1 fruit fly cellular context compared by ENCODE assay signal in the genomic region with DNA sequence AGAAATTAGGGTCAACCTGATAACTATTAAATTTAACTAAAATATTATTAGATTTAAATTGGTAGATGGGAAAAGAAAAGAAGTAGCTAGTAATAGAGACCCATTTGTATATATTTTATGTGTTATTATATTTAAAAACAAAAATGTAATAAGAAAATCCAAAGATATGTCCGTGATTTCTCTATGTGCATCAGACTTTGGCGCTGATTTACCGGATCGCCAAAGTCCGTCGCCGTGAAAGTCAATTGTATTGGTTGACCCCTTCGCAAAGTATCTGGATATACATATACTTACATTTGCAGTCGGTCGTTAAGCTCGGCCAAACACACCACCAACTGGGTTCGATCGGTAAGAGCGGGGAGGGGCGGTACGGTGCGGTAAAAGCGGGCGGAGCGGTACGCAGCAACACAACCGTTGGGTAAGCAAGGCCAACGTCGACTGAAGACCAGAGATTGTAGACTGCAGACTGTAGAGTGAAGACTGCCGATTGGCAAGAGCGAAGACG.
TF ChIP-seq lines count a peak whose summit lies in the region.

No protein-coding gene starts in this region.

TF ChIP-seq in whole organism, embryonic, 481 proteins besides CTCF, POLR2A, EP300 and RAD21 (continued from another document):
- no peak for TF ChIP-seq HmgZ (tag; optimal IDR thresholded peaks at IDR 0.05; lab: Kevin White, UChicago)
- no peak for TF ChIP-seq pan (optimal IDR thresholded peaks at IDR 0.05; lab: Kevin White, UChicago)
- peak in 1 of 2 experiments; percentile 16 for TF ChIP-seq pan (GFP tag; optimal IDR thresholded peaks at IDR 0.05 in 1 of 2, IDR thresholded peaks at IDR 0.05 in 1 of 2)
- TF ChIP-seq CG17328 (GFP tag; IDR thresholded peaks at IDR 0.05; lab: Robert Waterston, UW): 0 out of 2 replicates have a peak, but pooled peaks have one; percentile 26
- TF ChIP-seq phol (tag; optimal IDR thresholded peaks at IDR 0.05; lab: Kevin White, UChicago): peak; percentile 49
- peak; percentile 25 for TF ChIP-seq Asciz (GFP tag; optimal IDR thresholded peaks at IDR 0.05; lab: Kevin White, UChicago)
- peak; percentile 36 for TF ChIP-seq CG8924 (tag; optimal IDR thresholded peaks at IDR 0.05; lab: Kevin White, UChicago)
- TF ChIP-seq CG11695 (GFP tag; IDR thresholded peaks at IDR 0.05; lab: Robert Waterston, UW): 0 out of 3 replicates have a peak, but pooled peaks have one; percentile 25
- TF ChIP-seq CG10543 (GFP tag; optimal IDR thresholded peaks at IDR 0.05; lab: Kevin White, UChicago): peak; percentile 10
- peak; percentile 59 for TF ChIP-seq CG12391 (tag; optimal IDR thresholded peaks at IDR 0.05; lab: Kevin White, UChicago)
- TF ChIP-seq CG10979 (tag; optimal IDR thresholded peaks at IDR 0.05; lab: Kevin White, UChicago): peak; percentile 45
- peak; percentile 42 for TF ChIP-seq gsb-n (tag; optimal IDR thresholded peaks at IDR 0.05; lab: Kevin White, UChicago)
- TF ChIP-seq ftz-f1 (GFP tag; optimal IDR thresholded peaks at IDR 0.05; lab: Kevin White, UChicago): peak; percentile 25
- no peak for TF ChIP-seq lola (GFP tag; optimal IDR thresholded peaks at IDR 0.05; lab: Kevin White, UChicago)
- TF ChIP-seq Dad (GFP tag; optimal IDR thresholded peaks at IDR 0.05; lab: Kevin White, UChicago): no peak
- peak; percentile 38 for TF ChIP-seq Sox100B (GFP tag; optimal IDR thresholded peaks at IDR 0.05; lab: Kevin White, UChicago)
- TF ChIP-seq NK7.1 (GFP tag; optimal IDR thresholded peaks at IDR 0.05; lab: Kevin White, UChicago): no peak
- TF ChIP-seq dmrt99B (tag; optimal IDR thresholded peaks at IDR 0.05; lab: Kevin White, UChicago): peak; percentile 56
- TF ChIP-seq fd96Cb (tag; optimal IDR thresholded peaks at IDR 0.05; lab: Kevin White, UChicago): peak; percentile 33
